Worm (Caenorhabditis elegans) whole organism, midembryonic: Measurements from ENCODE around the gene C49F5.13.

Experiments
- T22C8.4 ChIP-seq: fragments of 200-800 bp; sonication (Bioruptor generic); IDR thresholded peaks from 2 replicates; pipeline ENCODE4 v1.3.6; 2022; ENCODE audit warnings: missing genetic modification characterization, missing compliant biosample characterization
- cog-1 ChIP-seq: sonication (generic microtip); optimal IDR thresholded peaks from 2 replicates; lab custom pipeline; 2016; ENCODE audit warnings: missing genetic modification characterization, missing compliant biosample characterization
- flt-1 ChIP-seq: fragments of 200-800 bp; sonication (Bioruptor generic); IDR thresholded peaks from 2 replicates; pipeline ENCODE4 v1.3.6; 2022; ENCODE audit warnings: missing genetic modification characterization, missing compliant biosample characterization
- klf-2 ChIP-seq: fragments of 200-800 bp; sonication (Bioruptor generic); conservative IDR thresholded peaks from 2 replicates; pipeline ENCODE4 v1.3.6; 2022; ENCODE audit warnings: missing genetic modification reagents, missing genetic modification characterization, missing compliant biosample characterization
- med-1 ChIP-seq: sonication (generic microtip); optimal IDR thresholded peaks from 2 replicates; lab custom pipeline; 2017; ENCODE audit warnings: missing genetic modification characterization, mild to moderate bottlenecking, missing compliant biosample characterization, antibody characterized with exemption, missing genetic modification reagents; ENCODE audit not compliant: insufficient read depth
- ref-1 ChIP-seq: fragments of 200-800 bp; sonication (Bioruptor generic); conservative IDR thresholded peaks from 2 replicates; pipeline ENCODE4 v1.3.6; 2022; ENCODE audit warnings: missing genetic modification reagents, missing genetic modification characterization, missing compliant biosample characterization
- tab-1 ChIP-seq: fragments of 200-800 bp; sonication (Bioruptor generic); IDR thresholded peaks from 2 replicates; pipeline ENCODE4 v1.3.6; 2022; ENCODE audit warnings: missing genetic modification characterization, missing compliant biosample characterization
- ztf-23 ChIP-seq: fragments of 200-800 bp; sonication (Bioruptor generic); IDR thresholded peaks from 2 replicates; pipeline ENCODE4 v1.3.6; 2022; ENCODE audit warnings: missing genetic modification reagents, missing genetic modification characterization, missing compliant biosample characterization
- ztf-29 ChIP-seq: fragments of 200-800 bp; sonication (Bioruptor generic); IDR thresholded peaks from 2 replicates; pipeline ENCODE4 v1.3.6; 2022; ENCODE audit warnings: missing genetic modification reagents, missing genetic modification characterization, missing compliant biosample characterization

C49F5.13 gene

ce11 chrX:11993327-11993726, 32.1 kb downstream of the C49F5.13 start:
- TF ChIP-seq cog-1 (tag; lab: Kevin White, UChicago), result no peak
- TF ChIP-seq T22C8.4 (GFP tag; lab: Robert Waterston, UW), result no peak
- no peak for TF ChIP-seq ref-1
- TF ChIP-seq tab-1 (GFP tag; lab: Robert Waterston, UW), result no peak
- TF ChIP-seq flt-1, result no peak
- no peak for TF ChIP-seq ztf-23 (GFP tag; lab: Robert Waterston, UW)
- TF ChIP-seq med-1, result no peak
- TF ChIP-seq klf-2 (GFP tag; lab: Robert Waterston, UW), result no peak
- TF ChIP-seq ztf-29, result no peak

DNA sequence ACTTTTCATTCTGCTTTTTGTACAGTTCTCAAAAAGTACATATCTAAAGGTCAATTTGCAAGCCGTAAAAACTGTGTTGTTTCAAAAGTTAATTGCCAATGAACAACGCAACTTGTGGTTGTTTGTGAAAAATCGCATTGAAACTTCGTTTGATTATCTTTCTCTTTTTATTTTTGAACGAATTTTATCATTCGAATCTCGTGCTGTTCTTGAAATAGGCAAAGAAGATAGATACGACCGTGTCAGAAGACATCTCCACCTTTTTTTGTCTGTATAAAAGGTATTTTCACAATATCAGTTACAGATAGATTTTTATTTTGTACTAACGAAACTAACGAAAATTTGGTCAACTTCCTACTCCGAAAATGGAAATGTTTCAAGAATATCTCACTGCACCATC, 33.3 kb downstream of the C49F5.13 start, which contains the start of gene C49F5.7:
C49F5.7 (plus strand) TSS at position 301 of the 400 bp plus-strand sequence.
- TF ChIP-seq ztf-23 (GFP tag; lab: Robert Waterston, UW) (no peak), tab-1 (GFP tag; lab: Robert Waterston, UW) (no peak), med-1 (no peak), flt-1 (no peak)

ce11 chrX:11996606-11997005, 35.4 kb downstream of the C49F5.13 start:
- no peak for TF ChIP-seq tab-1 (GFP tag; lab: Robert Waterston, UW)
- no peak for TF ChIP-seq flt-1
- no peak for TF ChIP-seq ztf-23 (GFP tag; lab: Robert Waterston, UW)

- no peak for TF ChIP-seq ztf-23 (GFP tag; lab: Robert Waterston, UW)
- no peak for TF ChIP-seq ref-1
- TF ChIP-seq flt-1, result no peak
- TF ChIP-seq T22C8.4 (GFP tag; lab: Robert Waterston, UW), result no peak
- TF ChIP-seq med-1, result no peak
- TF ChIP-seq klf-2 (GFP tag; lab: Robert Waterston, UW), result no peak
- TF ChIP-seq tab-1 (GFP tag; lab: Robert Waterston, UW), result no peak
- no peak for TF ChIP-seq cog-1 (tag; lab: Kevin White, UChicago)
- TF ChIP-seq ztf-29, result no peak
These were observed 38.4 kb downstream of the C49F5.13 start for ce11 chrX:11999573-11999972.

DNA sequence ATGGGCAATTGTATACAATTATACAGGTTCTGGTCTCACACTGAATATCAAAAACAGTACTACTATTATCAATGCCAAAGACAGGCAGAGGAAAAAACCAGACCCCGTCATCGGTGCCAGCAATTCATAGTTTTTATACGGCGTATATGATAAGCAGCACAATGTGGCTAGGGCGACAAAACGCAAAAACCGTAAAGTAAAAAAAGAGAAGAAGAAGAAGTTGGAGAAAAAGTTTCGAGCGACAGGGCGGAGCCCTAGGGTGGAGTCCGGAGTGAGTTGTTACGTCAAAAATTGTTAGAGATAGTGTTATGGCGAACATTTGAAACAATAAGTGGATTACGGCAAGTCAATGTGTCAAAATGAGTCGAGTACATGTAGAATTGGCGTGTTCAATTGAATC, 40.4 kb downstream of the C49F5.13 start:
- TF ChIP-seq flt-1 (no peak), cog-1 (tag; lab: Kevin White, UChicago) (no peak), ztf-29 (no peak), tab-1 (GFP tag; lab: Robert Waterston, UW) (no peak), T22C8.4 (GFP tag; lab: Robert Waterston, UW) (no peak), med-1 (no peak), ztf-23 (GFP tag; lab: Robert Waterston, UW) (no peak)

DNA sequence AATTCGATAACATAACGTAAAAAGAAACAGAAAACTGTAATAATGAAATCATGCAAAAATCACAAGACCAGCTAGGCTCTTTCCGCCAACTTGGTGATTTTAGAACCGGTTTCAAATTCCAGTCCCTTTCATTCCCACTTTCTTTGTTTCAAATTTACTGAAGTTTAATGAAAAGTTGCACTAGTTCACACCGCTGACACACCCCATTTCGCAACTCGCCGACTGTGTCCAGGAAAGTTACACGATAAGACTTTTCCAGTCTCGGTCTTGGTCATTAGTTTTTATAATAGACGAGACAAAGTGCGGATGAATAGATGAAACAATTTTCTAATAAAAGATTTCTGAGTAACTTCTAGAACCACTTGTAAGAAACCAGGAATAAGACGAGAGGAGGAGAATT, 42.8 kb downstream of the C49F5.13 start:
- TF ChIP-seq ztf-29 (no peak), ztf-23 (GFP tag; lab: Robert Waterston, UW) (no peak), tab-1 (GFP tag; lab: Robert Waterston, UW) (no peak), med-1 (no peak), cog-1 (tag; lab: Kevin White, UChicago) (no peak), ref-1 (no peak), flt-1 (no peak), klf-2 (GFP tag; lab: Robert Waterston, UW) (no peak), T22C8.4 (GFP tag; lab: Robert Waterston, UW) (no peak)

DNA sequence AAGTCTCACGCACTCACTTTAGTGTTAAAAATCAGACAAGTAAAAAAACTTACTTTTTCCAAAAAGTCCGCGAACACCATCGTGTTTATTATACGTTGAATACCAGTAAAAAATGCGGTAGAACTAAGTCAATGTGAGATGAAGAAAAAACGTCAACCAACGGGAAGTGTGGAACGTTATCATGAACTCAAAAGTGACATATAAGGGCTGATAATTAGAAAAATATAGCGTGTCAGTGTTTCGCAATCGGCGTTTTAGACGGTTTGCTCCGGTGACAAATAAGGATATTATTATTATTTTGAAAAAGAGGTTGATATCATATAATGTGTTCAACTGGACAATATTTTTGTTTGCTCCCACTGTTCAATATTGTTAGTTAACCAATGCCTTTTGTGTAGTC, 43.7 kb downstream of the C49F5.13 start:
- TF ChIP-seq tab-1 (GFP tag; lab: Robert Waterston, UW), result no peak
- TF ChIP-seq flt-1, result no peak
- TF ChIP-seq ztf-23 (GFP tag; lab: Robert Waterston, UW), result no peak
- no peak for TF ChIP-seq med-1
- no peak for TF ChIP-seq ref-1

DNA sequence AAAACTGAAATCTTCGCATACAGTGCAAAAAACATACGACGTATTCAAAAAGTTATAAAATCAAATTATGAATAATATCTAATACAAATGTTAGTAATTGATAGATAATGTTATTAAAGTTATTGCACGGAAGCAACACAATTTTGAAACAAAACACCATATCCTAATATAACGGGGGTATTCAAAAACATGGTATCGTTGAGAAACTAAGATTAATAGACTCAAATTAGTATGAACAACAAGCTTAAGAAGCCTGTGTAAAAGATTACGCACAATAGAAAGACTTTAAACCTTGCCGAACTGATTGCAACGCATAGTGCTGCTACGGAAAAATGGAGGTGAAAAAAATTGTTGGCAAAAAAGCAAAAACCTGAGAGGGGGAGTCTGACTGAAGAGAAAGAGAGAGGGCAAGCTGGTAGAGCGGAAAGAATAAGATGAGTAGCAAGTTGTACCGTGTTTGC, 44.3 kb downstream of the C49F5.13 start, which contains the start of gene sma-5:
sma-5 (minus strand) TSS at position 51 of the 461 bp plus-strand sequence.
- TF ChIP-seq cog-1 (tag; lab: Kevin White, UChicago) (no peak), flt-1 (no peak), T22C8.4 (GFP tag; lab: Robert Waterston, UW) (no peak), ztf-29 (no peak), med-1 (no peak), tab-1 (GFP tag; lab: Robert Waterston, UW) (no peak), klf-2 (GFP tag; lab: Robert Waterston, UW) (no peak)

DNA sequence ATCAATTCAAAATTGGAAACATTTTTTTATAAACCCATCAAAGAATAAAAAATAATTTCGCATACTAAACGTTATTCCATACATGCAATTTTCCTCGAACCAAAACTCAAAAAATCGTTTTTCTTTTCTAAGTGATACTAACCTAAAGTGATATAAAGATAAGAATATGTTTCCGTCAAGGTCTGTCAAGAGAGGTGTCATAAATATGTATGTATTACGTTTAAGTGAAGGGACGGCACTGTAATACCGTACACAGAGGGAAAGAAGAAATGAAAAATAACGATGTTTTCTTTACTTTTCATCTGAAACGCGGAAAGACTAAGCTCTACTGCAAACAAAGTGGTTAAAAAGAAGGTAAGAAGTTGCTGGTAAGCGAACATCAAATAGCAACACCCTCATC, 45.3 kb downstream of the C49F5.13 start:
- TF ChIP-seq med-1 (no peak), tab-1 (GFP tag; lab: Robert Waterston, UW) (no peak), klf-2 (GFP tag; lab: Robert Waterston, UW) (no peak), cog-1 (tag; lab: Kevin White, UChicago) (no peak), ztf-29 (no peak), flt-1 (no peak), ztf-23 (GFP tag; lab: Robert Waterston, UW) (no peak), T22C8.4 (GFP tag; lab: Robert Waterston, UW) (no peak), ref-1 (no peak)

DNA sequence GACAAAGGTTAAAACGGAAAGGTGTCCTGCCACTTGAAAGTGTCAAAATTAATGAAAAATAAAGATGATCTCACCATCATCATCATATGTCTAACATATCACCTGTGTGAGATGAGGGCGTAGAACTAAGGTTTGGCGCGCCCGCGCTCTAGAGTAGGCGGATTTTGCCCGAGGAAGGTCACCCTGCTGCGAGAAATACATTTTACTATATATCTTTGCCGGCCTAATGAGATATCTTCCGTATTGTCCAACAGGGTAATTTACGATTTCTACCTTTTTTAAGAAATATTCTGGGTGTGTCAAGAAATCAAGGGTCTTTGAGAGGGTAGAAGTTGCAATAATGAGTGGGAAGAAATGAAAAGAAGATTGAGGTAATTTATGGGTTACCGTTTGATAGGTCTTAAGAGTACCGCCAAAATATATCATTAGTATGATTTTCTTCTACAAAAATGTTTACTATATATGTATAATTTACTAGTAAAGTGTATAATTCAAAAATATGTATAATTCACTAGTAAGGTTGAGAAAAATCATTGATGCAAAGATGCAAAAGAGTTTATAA, 46.8 kb downstream of the C49F5.13 start:
- TF ChIP-seq tab-1 (GFP tag; lab: Robert Waterston, UW), result no peak
- no peak for TF ChIP-seq ztf-23 (GFP tag; lab: Robert Waterston, UW)
- TF ChIP-seq klf-2 (GFP tag; lab: Robert Waterston, UW), result no peak
- TF ChIP-seq med-1, result no peak
- no peak for TF ChIP-seq flt-1
- no peak for TF ChIP-seq cog-1 (tag; lab: Kevin White, UChicago)
- TF ChIP-seq ztf-29, result no peak
- TF ChIP-seq T22C8.4 (GFP tag; lab: Robert Waterston, UW), result no peak
- no peak for TF ChIP-seq ref-1
